Fruit fly (Drosophila melanogaster) whole organism, adult: ENCODE measurements around the gene CG14212.

Source experiments
- CG11617 ChIP-seq: fragments of 200-800 bp; sonication (Bioruptor generic); optimal IDR thresholded peaks from 2 replicates; lab custom pipeline; 2017; ENCODE audit warnings: mild to moderate bottlenecking, missing biosample characterization, missing genetic modification reagents, missing genetic modification characterization
- CG12768 ChIP-seq: fragments of 200-800 bp; sonication (Bioruptor generic); optimal IDR thresholded peaks from 2 replicates; lab custom pipeline; 2017; ENCODE audit warnings: missing biosample characterization, missing genetic modification characterization, mild to moderate bottlenecking, moderate library complexity, missing genetic modification reagents
- CG14711 ChIP-seq: fragments of 200-800 bp; sonication (Bioruptor generic); optimal IDR thresholded peaks from 2 replicates; lab custom pipeline; 2018; ENCODE audit warnings: missing biosample characterization, mild to moderate bottlenecking, missing genetic modification characterization, moderate library complexity
- CG1620 ChIP-seq: fragments of 200-800 bp; sonication (Bioruptor generic); optimal IDR thresholded peaks from 2 replicates; lab custom pipeline; 2016; ENCODE audit warnings: missing biosample characterization, missing genetic modification characterization
- CG33017 ChIP-seq: fragments of 200-800 bp; sonication (Bioruptor generic); optimal IDR thresholded peaks from 2 replicates; lab custom pipeline; 2018; ENCODE audit warnings: missing biosample characterization, mild to moderate bottlenecking, missing genetic modification characterization, moderate library complexity
- CG5204 ChIP-seq: fragments of 200-800 bp; sonication (Bioruptor generic); optimal IDR thresholded peaks from 2 replicates; lab custom pipeline; 2016; ENCODE audit warnings: missing biosample characterization, missing genetic modification characterization
- CG7045 ChIP-seq: fragments of 200-800 bp; sonication (Bioruptor generic); optimal IDR thresholded peaks from 2 replicates; lab custom pipeline; 2017; ENCODE audit warnings: missing biosample characterization, mild to moderate bottlenecking, missing genetic modification characterization
- CG7101 ChIP-seq: fragments of 200-800 bp; sonication (Bioruptor generic); optimal IDR thresholded peaks from 2 replicates; lab custom pipeline; 2018; ENCODE audit warnings: missing biosample characterization, mild to moderate bottlenecking, missing genetic modification characterization, moderate library complexity
- Clk ChIP-seq: fragments of 200-800 bp; sonication (Bioruptor generic); optimal IDR thresholded peaks from 2 replicates; lab custom pipeline; 2017; ENCODE audit warnings: missing biosample characterization, missing genetic modification characterization
- Crg-1 ChIP-seq: fragments of 200-800 bp; sonication (Bioruptor generic); optimal IDR thresholded peaks from 2 replicates; lab custom pipeline; 2016; ENCODE audit warnings: missing biosample characterization, missing genetic modification characterization
- Hr96 ChIP-seq: fragments of 200-800 bp; sonication (Bioruptor generic); optimal IDR thresholded peaks from 2 replicates; lab custom pipeline; 2016; ENCODE audit warnings: missing biosample characterization, missing genetic modification characterization
- Mnt ChIP-seq: fragments of 200-800 bp; sonication (Bioruptor generic); optimal IDR thresholded peaks from 2 replicates; lab custom pipeline; 2016; ENCODE audit warnings: missing biosample characterization, mild to moderate bottlenecking, missing genetic modification characterization
- bab1 ChIP-seq: fragments of 200-800 bp; sonication (Bioruptor generic); optimal IDR thresholded peaks from 3 replicates; lab custom pipeline; 2019; ENCODE audit warnings: missing biosample characterization, mild to moderate bottlenecking, missing genetic modification characterization, moderate library complexity
- cic ChIP-seq: fragments of 200-800 bp; sonication (Bioruptor generic); optimal IDR thresholded peaks from 2 replicates; lab custom pipeline; 2017; ENCODE audit warnings: missing biosample characterization, mild to moderate bottlenecking, missing genetic modification characterization, moderate library complexity
- cnc ChIP-seq, 2 experiments: fragments of >200 bp; optimal IDR thresholded peaks; 2 replicates each; lab custom pipeline; 2017
- kay ChIP-seq: fragments of 200-800 bp; sonication (Bioruptor generic); peaks from one replicate; lab custom pipeline; 2016; ENCODE audit warnings: missing biosample characterization, missing genetic modification characterization, borderline replicate concordance
- ovo ChIP-seq: fragments of 200-800 bp; sonication (Bioruptor generic); optimal IDR thresholded peaks from 2 replicates; lab custom pipeline; 2016; ENCODE audit warnings: missing biosample characterization, missing genetic modification characterization
- pad ChIP-seq: fragments of 200-800 bp; sonication (Bioruptor generic); optimal IDR thresholded peaks from 3 replicates; lab custom pipeline; 2017; ENCODE audit warnings: missing biosample characterization, missing genetic modification characterization, mild to moderate bottlenecking, moderate library complexity, missing genetic modification reagents
- tj ChIP-seq: fragments of 200-800 bp; sonication (Bioruptor generic); optimal IDR thresholded peaks from 3 replicates; lab custom pipeline; 2017; ENCODE audit warnings: missing biosample characterization, mild to moderate bottlenecking, missing genetic modification characterization, moderate library complexity
- toe ChIP-seq: fragments of 200-800 bp; sonication (Bioruptor generic); optimal IDR thresholded peaks from 2 replicates; lab custom pipeline; 2016; ENCODE audit warnings: missing biosample characterization, missing genetic modification characterization

CG14212 gene

dm6 chrX:19665684-19666141 lies 40.2 kb downstream of the CG14212 start:
- TF ChIP-seq tj (GFP tag; lab: Kevin White, UChicago) = peak; percentile 48
- peak; percentile 28 for TF ChIP-seq CG12768 (GFP tag; lab: Kevin White, UChicago)
- TF ChIP-seq CG7045 (GFP tag; lab: Kevin White, UChicago) = no peak
- TF ChIP-seq CG11617 = peak; percentile 24
- TF ChIP-seq Clk (GFP tag; lab: Kevin White, UChicago) = no peak
- peak; percentile 49 for TF ChIP-seq CG1620 (GFP tag; lab: Kevin White, UChicago)
- TF ChIP-seq kay (GFP tag; lab: Kevin White, UChicago) = no peak
- peak; percentile 31 for TF ChIP-seq CG7101 (tag; lab: Kevin White, UChicago)
- no peak for TF ChIP-seq Crg-1 (GFP tag; lab: Kevin White, UChicago)
- peak; percentile 72 for TF ChIP-seq Mnt (GFP tag; lab: Kevin White, UChicago)
- no peak for TF ChIP-seq pad (GFP tag; lab: Kevin White, UChicago)
- TF ChIP-seq ovo (GFP tag; lab: Kevin White, UChicago) = no peak
- no peak for TF ChIP-seq CG33017 (tag; lab: Kevin White, UChicago)
- peak; percentile 43 for TF ChIP-seq Hr96
- TF ChIP-seq CG14711 (tag; lab: Kevin White, UChicago) = no peak
- peak; percentile 2 for TF ChIP-seq toe (GFP tag; lab: Kevin White, UChicago)
- no peak for TF ChIP-seq cnc (optimal IDR thresholded peaks at IDR 0.05; lab: Kevin White, UChicago)
- no peak for TF ChIP-seq CG5204 (GFP tag; lab: Kevin White, UChicago)
- peak; percentile 99 for TF ChIP-seq cic (GFP tag; lab: Kevin White, UChicago)
- TF ChIP-seq bab1 (GFP tag; lab: Kevin White, UChicago) = peak; percentile 72

DNA sequence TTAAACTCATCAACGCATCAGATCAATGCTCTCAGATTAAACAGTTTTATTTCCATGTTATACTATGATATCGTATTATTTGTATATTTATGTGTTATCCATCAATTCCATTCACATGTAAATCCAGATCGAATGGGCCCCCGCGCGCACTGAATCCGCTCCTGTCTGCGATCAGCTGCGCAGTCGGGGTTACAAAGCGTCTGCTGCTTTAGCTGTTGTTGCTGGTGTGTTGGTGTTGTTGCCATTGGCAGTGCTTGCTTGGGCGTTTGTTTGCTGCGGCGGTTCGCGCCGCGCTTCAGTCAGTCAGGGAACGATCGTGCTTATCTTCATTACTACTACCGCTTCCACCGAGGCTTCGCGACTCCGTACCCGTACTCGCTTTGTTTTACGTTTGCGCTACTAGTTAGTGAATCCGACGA lies 41.5 kb downstream of the CG14212 start, which contains the start of gene Zw:
Gene Zw, plus strand, starts transcription at position 262 of the 419 bp plus-strand sequence.
- TF ChIP-seq Hr96 (peak; percentile 79), Clk (GFP tag; lab: Kevin White, UChicago) (peak; percentile 8), CG14711 (tag; lab: Kevin White, UChicago) (peak; percentile 43), pad (GFP tag; lab: Kevin White, UChicago) (peak; percentile 51), CG5204 (GFP tag; lab: Kevin White, UChicago) (peak; percentile 46), ovo (GFP tag; lab: Kevin White, UChicago) (no peak), CG12768 (GFP tag; lab: Kevin White, UChicago) (peak; percentile 45), CG1620 (GFP tag; lab: Kevin White, UChicago) (peak; percentile 80), toe (GFP tag; lab: Kevin White, UChicago) (peak; percentile 35), CG7101 (tag; lab: Kevin White, UChicago) (peak; percentile 63), bab1 (GFP tag; lab: Kevin White, UChicago) (peak; percentile 68), cic (GFP tag; lab: Kevin White, UChicago) (peak; percentile 84), Mnt (GFP tag; lab: Kevin White, UChicago) (peak; percentile 69), Crg-1 (GFP tag; lab: Kevin White, UChicago) (no peak), CG7045 (GFP tag; lab: Kevin White, UChicago) (peak; percentile 24), CG11617 (peak; percentile 25), cnc (optimal IDR thresholded peaks at IDR 0.05; lab: Kevin White, UChicago) (no peak), kay (GFP tag; lab: Kevin White, UChicago) (peak; percentile 61), CG33017 (tag; lab: Kevin White, UChicago) (no peak), tj (GFP tag; lab: Kevin White, UChicago) (peak; percentile 71)

DNA sequence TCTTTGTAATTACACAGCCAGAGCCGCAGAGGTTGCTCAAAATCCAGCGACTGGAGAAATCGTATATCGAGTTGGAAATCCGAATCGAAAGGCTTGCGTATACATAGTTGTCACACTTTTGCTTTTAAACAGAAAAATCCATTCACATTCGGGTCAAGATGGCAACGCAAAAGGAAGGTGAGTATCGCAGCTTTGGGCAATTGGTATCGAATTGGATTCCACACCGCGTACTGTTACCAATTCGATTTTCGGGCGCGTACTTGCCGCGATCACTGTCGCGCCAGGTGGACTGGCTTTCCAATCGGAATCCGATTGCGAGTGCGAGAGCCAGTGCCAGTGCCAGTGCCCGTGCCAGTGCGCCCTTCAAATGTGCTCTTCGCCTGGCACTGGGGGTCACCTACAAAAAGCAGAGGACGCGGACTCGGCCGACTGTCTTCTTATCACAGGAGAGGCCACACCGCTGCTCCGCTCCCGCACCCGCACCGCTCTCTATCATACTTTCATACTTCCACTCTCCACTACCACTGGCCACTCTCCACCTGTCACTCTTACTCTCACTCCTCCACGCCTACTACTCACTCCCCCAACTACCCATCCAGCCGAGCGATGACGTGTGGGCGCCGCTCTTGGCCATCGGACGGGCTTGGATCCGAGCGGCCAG lies 42.1 kb downstream of the CG14212 start:
- no peak for TF ChIP-seq tj (GFP tag; lab: Kevin White, UChicago)
- peak; percentile 11 for TF ChIP-seq cic (GFP tag; lab: Kevin White, UChicago)

- TF ChIP-seq Crg-1 (GFP tag; lab: Kevin White, UChicago) = peak; percentile 93
- peak; percentile 94 for TF ChIP-seq CG11617
- peak; percentile 98 for TF ChIP-seq CG7101 (tag; lab: Kevin White, UChicago)
- TF ChIP-seq Clk (GFP tag; lab: Kevin White, UChicago) = peak; percentile 84
- no peak for TF ChIP-seq cnc (optimal IDR thresholded peaks at IDR 0.05; lab: Kevin White, UChicago)
- peak; percentile 91 for TF ChIP-seq toe (GFP tag; lab: Kevin White, UChicago)
- TF ChIP-seq CG33017 (tag; lab: Kevin White, UChicago) = peak; percentile 93
- TF ChIP-seq pad (GFP tag; lab: Kevin White, UChicago) = peak; percentile 83
- peak; percentile 90 for TF ChIP-seq bab1 (GFP tag; lab: Kevin White, UChicago)
- TF ChIP-seq CG5204 (GFP tag; lab: Kevin White, UChicago) = peak; percentile 95
- peak; percentile 44 for TF ChIP-seq cic (GFP tag; lab: Kevin White, UChicago)
- peak; percentile 88 for TF ChIP-seq CG14711 (tag; lab: Kevin White, UChicago)
- TF ChIP-seq Hr96 = peak; percentile 98
- TF ChIP-seq kay (GFP tag; lab: Kevin White, UChicago) = peak; percentile 99
- TF ChIP-seq CG7045 (GFP tag; lab: Kevin White, UChicago) = peak; percentile 91
- TF ChIP-seq Mnt (GFP tag; lab: Kevin White, UChicago) = peak; percentile 94
- TF ChIP-seq tj (GFP tag; lab: Kevin White, UChicago) = peak; percentile 81
- TF ChIP-seq CG12768 (GFP tag; lab: Kevin White, UChicago) = peak; percentile 96
- peak; percentile 91 for TF ChIP-seq ovo (GFP tag; lab: Kevin White, UChicago)
- peak; percentile 96 for TF ChIP-seq CG1620 (GFP tag; lab: Kevin White, UChicago)
Observed at dm6 chrX:19668405-19668804, 42.9 kb downstream of the CG14212 start.

- no peak for TF ChIP-seq pad (GFP tag; lab: Kevin White, UChicago)
- no peak for TF ChIP-seq CG14711 (tag; lab: Kevin White, UChicago)
- TF ChIP-seq cnc (optimal IDR thresholded peaks at IDR 0.05; lab: Kevin White, UChicago) = no peak
- no peak for TF ChIP-seq CG12768 (GFP tag; lab: Kevin White, UChicago)
- TF ChIP-seq CG33017 (tag; lab: Kevin White, UChicago) = no peak
- TF ChIP-seq cic (GFP tag; lab: Kevin White, UChicago) = no peak
- TF ChIP-seq bab1 (GFP tag; lab: Kevin White, UChicago) = no peak
- TF ChIP-seq CG11617 = no peak
- TF ChIP-seq CG1620 (GFP tag; lab: Kevin White, UChicago) = no peak
- no peak for TF ChIP-seq Hr96
- TF ChIP-seq tj (GFP tag; lab: Kevin White, UChicago) = no peak
- no peak for TF ChIP-seq ovo (GFP tag; lab: Kevin White, UChicago)
- TF ChIP-seq CG7101 (tag; lab: Kevin White, UChicago) = no peak
Observed at dm6 chrX:19675662-19676061, 50.2 kb downstream of the CG14212 start, which contains the start of gene et. Gene et (minus strand): TSS chrX:19675891.
